Worm (Caenorhabditis elegans): ENCODE results near the gene clec-26.

The clec-26 gene

DNA sequence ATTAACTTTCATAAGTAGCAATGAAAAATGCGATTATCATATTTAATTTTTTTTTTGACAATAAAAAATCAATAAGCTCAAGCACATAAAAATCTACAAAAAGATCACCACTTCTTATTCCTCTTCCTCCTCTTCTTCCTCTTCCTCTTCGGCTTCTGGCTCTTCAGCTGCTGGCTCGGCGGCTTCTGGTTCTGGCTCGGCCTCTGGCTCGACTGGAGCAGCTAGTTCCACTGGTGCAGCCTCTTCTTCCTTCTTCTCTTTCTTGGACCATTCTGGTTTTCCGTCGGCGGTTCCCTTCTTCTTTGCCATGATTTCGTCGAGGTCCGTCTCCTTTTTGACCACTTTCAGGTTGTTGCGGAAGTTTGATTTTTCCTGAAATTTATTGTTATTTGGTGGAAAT, 14.7 kb upstream of the clec-26 start:
- TF ChIP-seq hnd-1 (tag; optimal IDR thresholded peaks at IDR 0.05): no peak
- no peak for TF ChIP-seq tbx-11 (GFP tag; IDR thresholded peaks at IDR 0.05)
- TF ChIP-seq hmbx-1 (tag; optimal IDR thresholded peaks at IDR 0.05): no peak
- no peak for TF ChIP-seq ama-1 (optimal IDR thresholded peaks at IDR 0.05)
- TF ChIP-seq B0310.2 (tag; optimal IDR thresholded peaks at IDR 0.05): no peak
- TF ChIP-seq hmg-4 (GFP tag; optimal IDR thresholded peaks at IDR 0.05): no peak
- no peak for TF ChIP-seq aly-1 (tag; optimal IDR thresholded peaks at IDR 0.05)
- no peak for TF ChIP-seq tbx-37 (GFP tag; conservative IDR thresholded peaks at IDR 0.05)
- no peak for TF ChIP-seq ceh-13 (GFP tag; optimal IDR thresholded peaks at IDR 0.05)
- no peak for TF ChIP-seq scrt-1 (GFP tag; IDR thresholded peaks at IDR 0.05)
- TF ChIP-seq pes-1 (GFP tag; IDR thresholded peaks at IDR 0.05): no peak
- no peak for TF ChIP-seq ets-7 (tag; optimal IDR thresholded peaks at IDR 0.05)
- TF ChIP-seq sea-1 (GFP tag; conservative IDR thresholded peaks at IDR 0.05): no peak
- no peak for TF ChIP-seq F13C5.2 (tag; optimal IDR thresholded peaks at IDR 0.05)
- TF ChIP-seq flt-1 (GFP tag; IDR thresholded peaks at IDR 0.05): no peak
- TF ChIP-seq tra-4 (tag; optimal IDR thresholded peaks at IDR 0.05): no peak
- no peak for TF ChIP-seq ceh-36 (tag; optimal IDR thresholded peaks at IDR 0.05)

ce11 chrV:16834989-16835388, 13.4 kb upstream of the clec-26 start, which contains the start of gene tni-3:
Gene tni-3, minus strand, starts transcription at chrV:16835128.
- TF ChIP-seq ceh-36 (tag; optimal IDR thresholded peaks at IDR 0.05) (no peak), pes-1 (GFP tag; IDR thresholded peaks at IDR 0.05) (no peak), flt-1 (GFP tag; IDR thresholded peaks at IDR 0.05) (no peak), ama-1 (optimal IDR thresholded peaks at IDR 0.05) (no peak), ets-7 (tag; optimal IDR thresholded peaks at IDR 0.05) (no peak), B0310.2 (tag; optimal IDR thresholded peaks at IDR 0.05) (no peak), tbx-37 (GFP tag; conservative IDR thresholded peaks at IDR 0.05) (no peak), F13C5.2 (tag; optimal IDR thresholded peaks at IDR 0.05) (no peak), aly-1 (tag; optimal IDR thresholded peaks at IDR 0.05) (no peak), ceh-13 (GFP tag; optimal IDR thresholded peaks at IDR 0.05) (no peak)

- TF ChIP-seq scrt-1 (GFP tag; IDR thresholded peaks at IDR 0.05): no peak
- no peak for TF ChIP-seq hmbx-1 (tag; optimal IDR thresholded peaks at IDR 0.05)
Measured at ce11 chrV:16836100-16836499, 12.3 kb upstream of the clec-26 start.

- TF ChIP-seq ets-7 (tag; optimal IDR thresholded peaks at IDR 0.05) (no peak), hnd-1 (tag; optimal IDR thresholded peaks at IDR 0.05) (no peak), scrt-1 (GFP tag; IDR thresholded peaks at IDR 0.05) (no peak), pes-1 (GFP tag; IDR thresholded peaks at IDR 0.05) (no peak), B0310.2 (tag; optimal IDR thresholded peaks at IDR 0.05) (no peak), ama-1 (optimal IDR thresholded peaks at IDR 0.05) (no peak), hmbx-1 (tag; optimal IDR thresholded peaks at IDR 0.05) (no peak), tbx-11 (GFP tag; IDR thresholded peaks at IDR 0.05) (no peak), aly-1 (tag; optimal IDR thresholded peaks at IDR 0.05) (no peak), sea-1 (GFP tag; conservative IDR thresholded peaks at IDR 0.05) (no peak), F13C5.2 (tag; optimal IDR thresholded peaks at IDR 0.05) (no peak), ceh-36 (tag; optimal IDR thresholded peaks at IDR 0.05) (no peak), tra-4 (tag; optimal IDR thresholded peaks at IDR 0.05) (no peak)
Measured at ce11 chrV:16838435-16838834, 10.0 kb upstream of the clec-26 start.

DNA sequence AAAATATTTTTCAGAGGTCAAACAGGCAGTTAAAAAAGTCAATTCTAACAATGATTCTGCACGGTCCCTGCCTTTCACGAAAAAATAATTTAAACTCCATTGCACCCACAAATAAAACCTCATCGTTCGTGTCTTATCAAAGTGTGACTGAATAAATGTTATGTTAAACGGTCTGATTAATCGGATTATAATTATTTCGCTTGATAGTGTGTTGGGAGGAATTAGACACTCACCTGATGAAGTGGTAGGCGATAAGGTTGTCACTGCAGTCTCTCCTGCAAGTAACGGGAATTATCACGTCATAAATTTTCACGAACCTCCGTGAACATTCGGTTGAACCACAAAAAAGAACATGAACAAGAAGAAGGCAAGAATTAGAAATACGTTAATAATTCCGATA, 8.1 kb upstream of the clec-26 start:
- TF ChIP-seq hnd-1 (tag; optimal IDR thresholded peaks at IDR 0.05) (no peak), pes-1 (GFP tag; IDR thresholded peaks at IDR 0.05) (no peak), tbx-37 (GFP tag; conservative IDR thresholded peaks at IDR 0.05) (no peak), ceh-36 (tag; optimal IDR thresholded peaks at IDR 0.05) (no peak), sea-1 (GFP tag; conservative IDR thresholded peaks at IDR 0.05) (no peak), tra-4 (tag; optimal IDR thresholded peaks at IDR 0.05) (no peak), flt-1 (GFP tag; IDR thresholded peaks at IDR 0.05) (no peak), ets-7 (tag; optimal IDR thresholded peaks at IDR 0.05) (no peak), hmbx-1 (tag; optimal IDR thresholded peaks at IDR 0.05) (no peak), B0310.2 (tag; optimal IDR thresholded peaks at IDR 0.05) (no peak), hmg-4 (GFP tag; optimal IDR thresholded peaks at IDR 0.05) (no peak), tbx-11 (GFP tag; IDR thresholded peaks at IDR 0.05) (no peak), aly-1 (tag; optimal IDR thresholded peaks at IDR 0.05) (no peak)

DNA sequence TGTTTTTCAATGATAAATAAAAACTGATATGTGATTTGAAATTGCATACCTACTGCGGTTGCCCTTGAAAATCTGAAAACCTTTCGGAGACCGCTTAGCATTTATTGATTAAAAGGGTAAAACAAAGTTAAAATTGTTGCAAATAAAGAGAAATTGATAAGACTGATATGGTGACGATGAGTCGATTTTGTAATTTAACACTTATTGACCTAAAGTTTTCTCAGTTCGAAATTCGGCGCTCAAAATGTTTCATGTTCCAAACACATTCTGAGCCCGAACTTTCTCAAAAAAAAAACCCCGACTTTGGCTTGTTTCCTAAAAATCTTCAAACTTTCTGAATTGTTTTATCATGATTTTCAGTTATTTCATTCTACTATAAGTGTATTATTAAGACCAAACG, 7.5 kb upstream of the clec-26 start, which contains the start of gene clec-40:
TSS of gene clec-40 (minus strand) at position 101 of the 400 bp plus-strand sequence.
- TF ChIP-seq hmbx-1 (tag; optimal IDR thresholded peaks at IDR 0.05) (no peak), ceh-13 (GFP tag; optimal IDR thresholded peaks at IDR 0.05) (no peak), B0310.2 (tag; optimal IDR thresholded peaks at IDR 0.05) (no peak), ets-7 (tag; optimal IDR thresholded peaks at IDR 0.05) (no peak), tbx-11 (GFP tag; IDR thresholded peaks at IDR 0.05) (no peak), tra-4 (tag; optimal IDR thresholded peaks at IDR 0.05) (no peak), aly-1 (tag; optimal IDR thresholded peaks at IDR 0.05) (no peak)

ce11 chrV:16842941-16843340, 5.5 kb upstream of the clec-26 start, which contains the start of gene clec-25:
Gene clec-25, plus strand, starts transcription at chrV:16843241.
- TF ChIP-seq ceh-36 (tag; optimal IDR thresholded peaks at IDR 0.05) (no peak), tbx-11 (GFP tag; IDR thresholded peaks at IDR 0.05) (no peak), tbx-37 (GFP tag; conservative IDR thresholded peaks at IDR 0.05) (no peak), flt-1 (GFP tag; IDR thresholded peaks at IDR 0.05) (no peak), ceh-13 (GFP tag; optimal IDR thresholded peaks at IDR 0.05) (no peak), ets-7 (tag; optimal IDR thresholded peaks at IDR 0.05) (no peak), B0310.2 (tag; optimal IDR thresholded peaks at IDR 0.05) (no peak), pes-1 (GFP tag; IDR thresholded peaks at IDR 0.05) (no peak), tra-4 (tag; optimal IDR thresholded peaks at IDR 0.05) (no peak), ama-1 (optimal IDR thresholded peaks at IDR 0.05) (no peak), sea-1 (GFP tag; conservative IDR thresholded peaks at IDR 0.05) (no peak), scrt-1 (GFP tag; IDR thresholded peaks at IDR 0.05) (no peak), F13C5.2 (tag; optimal IDR thresholded peaks at IDR 0.05) (no peak), hnd-1 (tag; optimal IDR thresholded peaks at IDR 0.05) (no peak), hmg-4 (GFP tag; optimal IDR thresholded peaks at IDR 0.05) (no peak), hmbx-1 (tag; optimal IDR thresholded peaks at IDR 0.05) (no peak), aly-1 (tag; optimal IDR thresholded peaks at IDR 0.05) (no peak)

ce11 chrV:16852002-16852401, 3.6 kb downstream of the clec-26 start, which contains the start of gene clec-37:
Gene clec-37, minus strand, starts transcription at chrV:16852102.
- no peak for TF ChIP-seq pes-1 (GFP tag; IDR thresholded peaks at IDR 0.05)
- TF ChIP-seq hmg-4 (GFP tag; optimal IDR thresholded peaks at IDR 0.05): no peak
- TF ChIP-seq tbx-37 (GFP tag; conservative IDR thresholded peaks at IDR 0.05): no peak
- TF ChIP-seq hmbx-1 (tag; optimal IDR thresholded peaks at IDR 0.05): no peak
- TF ChIP-seq F13C5.2 (tag; optimal IDR thresholded peaks at IDR 0.05): no peak
- no peak for TF ChIP-seq tbx-11 (GFP tag; IDR thresholded peaks at IDR 0.05)
- TF ChIP-seq flt-1 (GFP tag; IDR thresholded peaks at IDR 0.05): no peak
- TF ChIP-seq ets-7 (tag; optimal IDR thresholded peaks at IDR 0.05): no peak
- TF ChIP-seq ceh-36 (tag; optimal IDR thresholded peaks at IDR 0.05): no peak
- no peak for TF ChIP-seq B0310.2 (tag; optimal IDR thresholded peaks at IDR 0.05)
- no peak for TF ChIP-seq hnd-1 (tag; optimal IDR thresholded peaks at IDR 0.05)
- TF ChIP-seq sea-1 (GFP tag; conservative IDR thresholded peaks at IDR 0.05): no peak

All from whole organism, early embryonic.